Worm (Caenorhabditis elegans): Measurements from ENCODE around the gene spsb-1.

Gene spsb-1

DNA sequence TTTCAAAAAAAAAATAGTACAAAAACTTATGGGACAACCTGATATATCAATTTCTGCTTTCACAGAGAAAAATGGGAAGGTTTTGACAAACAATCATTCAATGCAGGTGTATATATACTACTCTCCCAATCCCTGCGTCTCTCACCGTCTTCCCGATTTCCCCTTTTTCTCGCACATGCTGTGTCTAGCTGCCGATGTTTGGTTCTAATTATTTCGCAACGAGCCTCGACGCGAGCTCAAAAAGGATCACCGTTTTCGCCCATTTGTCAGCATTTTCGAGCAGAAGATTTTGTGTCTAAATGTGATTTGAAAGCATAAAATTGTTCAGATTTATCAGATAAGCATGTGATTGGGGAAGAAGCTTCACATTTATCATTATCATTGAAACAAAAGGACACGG lies 23.4 kb upstream of the spsb-1 start (continued):
- no peak for TF ChIP-seq unc-39 (tag; optimal IDR thresholded peaks at IDR 0.05)

DNA sequence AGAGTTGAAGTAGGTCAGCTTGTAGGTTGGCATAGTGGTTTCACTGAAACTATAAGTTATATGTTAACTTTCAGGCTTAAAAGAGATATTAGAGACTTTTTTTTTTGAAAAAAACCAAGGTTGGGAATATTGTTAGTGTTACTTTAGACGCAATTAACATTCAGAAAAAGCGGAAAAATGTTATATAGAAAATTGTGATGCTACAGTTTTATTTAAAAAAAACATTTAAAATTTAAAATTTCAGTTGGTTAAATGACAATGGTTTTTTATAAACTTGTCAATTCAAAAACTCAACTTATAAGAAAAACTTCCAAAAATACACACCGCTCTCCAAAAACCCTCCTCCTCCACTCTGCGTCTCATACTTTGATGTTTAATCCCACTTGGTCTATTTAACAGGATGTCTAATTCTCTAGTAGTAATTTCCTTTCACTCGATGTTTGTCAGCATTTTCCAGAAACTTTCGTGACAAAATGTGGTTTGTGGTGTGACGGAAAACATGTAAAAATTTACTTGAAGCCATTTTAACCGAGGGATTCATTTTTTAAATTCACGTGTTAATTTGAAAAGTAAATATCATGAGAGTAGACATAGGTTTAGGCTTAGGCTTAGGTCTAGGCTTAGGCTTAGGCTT lies 21.5 kb upstream of the spsb-1 start, which contains the start of gene gst-31:
Gene gst-31, minus strand, starts transcription at position 51 of the 634 bp plus-strand sequence.
- no peak for TF ChIP-seq sea-2 (GFP tag; optimal IDR thresholded peaks at IDR 0.05)
- TF ChIP-seq nhr-25 (tag; optimal IDR thresholded peaks at IDR 0.05): no peak
- no peak for TF ChIP-seq jun-1 (tag; optimal IDR thresholded peaks at IDR 0.05)
- no peak for TF ChIP-seq egl-5 (tag; optimal IDR thresholded peaks at IDR 0.05)
- TF ChIP-seq lin-15B (tag; optimal IDR thresholded peaks at IDR 0.05): no peak

DNA sequence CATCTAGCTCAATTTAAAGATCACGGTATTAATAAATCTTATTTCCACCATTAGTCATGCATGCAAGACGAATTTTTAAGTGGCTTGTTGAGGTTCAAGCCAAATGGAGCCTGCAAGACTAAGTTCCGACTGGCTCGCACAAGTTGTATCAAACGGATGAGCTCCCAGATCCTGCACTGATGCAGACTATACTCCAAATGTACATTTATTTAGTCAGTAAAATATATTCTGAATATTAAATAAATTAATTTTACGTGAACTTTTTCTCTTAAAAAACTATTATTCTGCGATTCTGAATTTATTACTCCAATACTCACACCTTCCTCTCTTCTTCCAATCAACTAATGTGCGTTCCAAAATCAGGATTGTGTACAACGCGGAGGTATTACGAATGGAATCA lies 20.9 kb upstream of the spsb-1 start, which contains the start of gene Y53F4B.36:
Gene Y53F4B.36, plus strand, starts transcription at position 301 of the 400 bp plus-strand sequence.
- TF ChIP-seq ZK546.5 (tag; optimal IDR thresholded peaks at IDR 0.05): no peak
- no peak for TF ChIP-seq elt-1 (tag; optimal IDR thresholded peaks at IDR 0.05)
- no peak for TF ChIP-seq eor-1 (tag; optimal IDR thresholded peaks at IDR 0.05)
- TF ChIP-seq nhr-76 (tag; optimal IDR thresholded peaks at IDR 0.05): no peak
- TF ChIP-seq zag-1 (tag; optimal IDR thresholded peaks at IDR 0.05): no peak
- TF ChIP-seq lin-39 (tag; optimal IDR thresholded peaks at IDR 0.05): no peak
- TF ChIP-seq nhr-12 (tag; optimal IDR thresholded peaks at IDR 0.05): no peak
- TF ChIP-seq nhr-237 (tag; optimal IDR thresholded peaks at IDR 0.05): no peak
- no peak for TF ChIP-seq unc-39 (tag; optimal IDR thresholded peaks at IDR 0.05)
- no peak for TF ChIP-seq hmg-11 (tag; optimal IDR thresholded peaks at IDR 0.05)
- TF ChIP-seq pha-4 (tag; optimal IDR thresholded peaks at IDR 0.05): no peak
- TF ChIP-seq ceh-16 (tag; optimal IDR thresholded peaks at IDR 0.05): no peak
- TF ChIP-seq skn-1 (tag; optimal IDR thresholded peaks at IDR 0.05): no peak

DNA sequence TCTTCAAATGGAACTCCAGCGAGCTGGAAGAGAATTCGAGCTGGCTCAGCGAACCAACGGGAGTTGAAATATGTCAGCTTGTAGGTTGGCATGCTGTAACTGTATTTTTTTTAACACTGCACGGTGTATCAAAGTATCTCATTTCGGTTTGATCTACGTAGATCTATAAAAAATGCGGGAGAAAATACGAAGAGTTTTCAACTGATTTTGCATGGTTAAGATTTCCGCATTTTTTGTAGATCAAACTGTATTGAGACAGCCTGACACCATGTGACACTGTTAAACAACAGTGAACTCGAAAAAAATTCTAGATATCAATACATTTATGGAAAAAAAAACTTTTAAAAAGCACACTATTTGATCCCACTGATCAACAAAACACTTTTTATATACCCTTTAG lies 18.0 kb upstream of the spsb-1 start, which contains the start of gene gst-32:
Gene gst-32, minus strand, starts transcription at position 101 of the 400 bp plus-strand sequence.
- TF ChIP-seq nhr-25 (tag; optimal IDR thresholded peaks at IDR 0.05) (no peak), nhr-67 (tag; optimal IDR thresholded peaks at IDR 0.05) (no peak), zag-1 (tag; optimal IDR thresholded peaks at IDR 0.05) (no peak), pha-4 (tag; optimal IDR thresholded peaks at IDR 0.05) (no peak), egl-27 (tag; optimal IDR thresholded peaks at IDR 0.05) (no peak), jun-1 (tag; optimal IDR thresholded peaks at IDR 0.05) (no peak), unc-62 (GFP tag; optimal IDR thresholded peaks at IDR 0.05) (no peak), eor-1 (tag; optimal IDR thresholded peaks at IDR 0.05) (no peak), ceh-16 (tag; optimal IDR thresholded peaks at IDR 0.05) (no peak), nhr-77 (tag; optimal IDR thresholded peaks at IDR 0.05) (no peak), ceh-9 (tag; optimal IDR thresholded peaks at IDR 0.05) (no peak), elt-1 (tag; optimal IDR thresholded peaks at IDR 0.05) (no peak), lin-15B (tag; optimal IDR thresholded peaks at IDR 0.05) (no peak), mdl-1 (tag; optimal IDR thresholded peaks at IDR 0.05) (no peak)

DNA sequence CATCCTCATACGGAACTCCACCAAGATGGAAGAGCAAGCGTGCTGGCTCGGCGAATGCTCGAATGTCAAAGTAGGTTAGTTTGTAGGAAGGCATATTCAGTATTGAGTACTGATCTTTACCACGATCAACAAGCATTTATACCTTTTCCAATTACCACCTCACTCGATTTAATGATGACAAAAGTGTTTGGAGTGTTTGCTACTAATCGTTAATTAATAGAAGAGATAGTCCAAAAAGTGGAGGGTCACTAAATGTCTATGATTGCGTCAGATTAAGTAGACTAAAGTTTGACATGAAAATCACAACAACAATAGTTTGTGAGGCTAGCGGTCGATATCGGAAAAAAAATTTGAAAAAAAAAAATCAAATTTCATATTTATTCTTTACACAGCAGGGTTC lies 13.4 kb upstream of the spsb-1 start, which contains the start of gene gst-34:
Gene gst-34, minus strand, starts transcription at position 101 of the 400 bp plus-strand sequence.
- TF ChIP-seq ztf-4 (tag; optimal IDR thresholded peaks at IDR 0.05): no peak
- no peak for TF ChIP-seq nhr-25 (tag; optimal IDR thresholded peaks at IDR 0.05)
- TF ChIP-seq sea-2 (GFP tag; optimal IDR thresholded peaks at IDR 0.05): no peak
- no peak for TF ChIP-seq ceh-9 (tag; optimal IDR thresholded peaks at IDR 0.05)
- TF ChIP-seq elt-2 (tag; optimal IDR thresholded peaks at IDR 0.05): no peak
- TF ChIP-seq snpc-4 (tag; optimal IDR thresholded peaks at IDR 0.05): no peak
- TF ChIP-seq nhr-23 (tag; optimal IDR thresholded peaks at IDR 0.05): no peak
- no peak for TF ChIP-seq hmg-11 (tag; optimal IDR thresholded peaks at IDR 0.05)
- no peak for TF ChIP-seq elt-3 (tag; optimal IDR thresholded peaks at IDR 0.05)
- no peak for TF ChIP-seq egl-27 (tag; optimal IDR thresholded peaks at IDR 0.05)
- TF ChIP-seq ceh-28 (tag; optimal IDR thresholded peaks at IDR 0.05): no peak
- no peak for TF ChIP-seq nhr-28 (tag; optimal IDR thresholded peaks at IDR 0.05)
- no peak for TF ChIP-seq fkh-10 (GFP tag; optimal IDR thresholded peaks at IDR 0.05)
- TF ChIP-seq zag-1 (tag; optimal IDR thresholded peaks at IDR 0.05): no peak

DNA sequence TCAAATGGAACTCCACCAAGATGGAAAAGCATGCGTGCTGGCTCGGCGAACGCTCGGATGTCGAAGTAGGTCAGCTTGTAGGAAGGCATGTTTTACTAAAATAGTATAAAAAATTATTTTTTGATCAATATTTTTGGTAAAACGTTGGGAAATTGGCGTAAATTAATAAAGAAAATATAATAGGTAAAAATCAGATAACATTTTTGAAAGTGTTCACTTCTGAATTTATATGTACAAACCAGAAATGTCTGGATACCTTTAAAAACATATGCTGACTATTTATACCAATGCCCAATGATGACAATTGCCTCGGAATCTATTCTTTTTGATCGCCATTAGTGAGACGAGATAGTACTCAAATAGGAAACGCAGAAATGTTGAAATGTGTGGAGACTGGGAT lies 11.2 kb upstream of the spsb-1 start, which contains the start of gene gst-35:
Gene gst-35, minus strand, starts transcription at position 101 of the 400 bp plus-strand sequence.
- TF ChIP-seq ceh-28 (tag; optimal IDR thresholded peaks at IDR 0.05) (no peak), unc-39 (tag; optimal IDR thresholded peaks at IDR 0.05) (no peak), ceh-9 (tag; optimal IDR thresholded peaks at IDR 0.05) (no peak), eor-1 (tag; optimal IDR thresholded peaks at IDR 0.05) (no peak), nhr-67 (tag; optimal IDR thresholded peaks at IDR 0.05) (no peak), mdl-1 (tag; optimal IDR thresholded peaks at IDR 0.05) (no peak), nfya-1 (tag; optimal IDR thresholded peaks at IDR 0.05; ENCODE audit: insufficient read depth) (no peak), zag-1 (tag; optimal IDR thresholded peaks at IDR 0.05) (no peak), nhr-25 (tag; optimal IDR thresholded peaks at IDR 0.05) (no peak), elt-3 (tag; optimal IDR thresholded peaks at IDR 0.05) (no peak)
